Fruit fly (Drosophila melanogaster): ENCODE measurements around the gene Rpn7.

dm6 chr3R:22449871-22450424 lies 11.9 kb downstream of the Rpn7 start:
- TF ChIP-seq toe (GFP tag; optimal IDR thresholded peaks at IDR 0.05): no peak
- TF ChIP-seq Mnt (GFP tag; optimal IDR thresholded peaks at IDR 0.05): no peak
- no peak for TF ChIP-seq bab1 (GFP tag; optimal IDR thresholded peaks at IDR 0.05)
- no peak for TF ChIP-seq kay (GFP tag; ENCODE audit: borderline replicate concordance)
- no peak for TF ChIP-seq CG11617 (GFP tag; optimal IDR thresholded peaks at IDR 0.05)
- no peak for TF ChIP-seq CG7101 (tag; optimal IDR thresholded peaks at IDR 0.05)

All from whole organism, adult.